Worm (Caenorhabditis elegans) whole organism, L3 larva: ENCODE results near the gene nhr-171.

Experiments used
- ama-1 ChIP-seq: fragments of 150-350 bp; optimal IDR thresholded peaks from 2 replicates; lab custom pipeline; 2018
- elt-2 ChIP-seq: sonication (generic microtip); optimal IDR thresholded peaks from 2 replicates; lab custom pipeline; 2016; ENCODE audit warnings: missing genetic modification reagents, mild to moderate bottlenecking, missing genetic modification characterization, missing compliant biosample characterization
- elt-3 ChIP-seq, 3 experiments: fragments of 150-350 bp in 1 of 3; sonication (generic microtip) in 2 of 3; optimal IDR thresholded peaks; 2 replicates in 2 of 3; 4 replicates in 1 of 3; lab custom pipeline; 2014 to 2017; ENCODE audit warnings: missing biosample characterization in 3 of 3, missing genetic modification characterization in 3 of 3
- fos-1 ChIP-seq: fragments of 150-350 bp; optimal IDR thresholded peaks from 2 replicates; lab custom pipeline; 2014; ENCODE audit warnings: missing biosample characterization, missing genetic modification characterization
- lin-39 ChIP-seq: fragments of 150-350 bp; optimal IDR thresholded peaks from 2 replicates; lab custom pipeline; 2018; ENCODE audit warnings: missing biosample characterization, missing genetic modification reagents, missing genetic modification characterization
- nhr-12 ChIP-seq: fragments of 150-350 bp; optimal IDR thresholded peaks from 2 replicates; lab custom pipeline; 2014; ENCODE audit warnings: missing biosample characterization, missing genetic modification characterization
- nhr-23 ChIP-seq: fragments of 150-350 bp; optimal IDR thresholded peaks from 2 replicates; lab custom pipeline; 2014; ENCODE audit warnings: missing biosample characterization, missing genetic modification reagents, missing genetic modification characterization
- nhr-77 ChIP-seq: fragments of 150-350 bp; optimal IDR thresholded peaks from 2 replicates; lab custom pipeline; 2014; ENCODE audit warnings: missing biosample characterization, missing genetic modification characterization
- pha-4 ChIP-seq: fragments of 150-350 bp; optimal IDR thresholded peaks from 2 replicates; lab custom pipeline; 2014; ENCODE audit warnings: missing biosample characterization, missing genetic modification reagents, missing genetic modification characterization
- skn-1 ChIP-seq: fragments of 150-350 bp; optimal IDR thresholded peaks from 2 replicates; lab custom pipeline; 2014; ENCODE audit warnings: missing biosample characterization, missing genetic modification characterization
- tbx-2 ChIP-seq: sonication (generic microtip); optimal IDR thresholded peaks from 2 replicates; lab custom pipeline; 2016; ENCODE audit warnings: mild to moderate bottlenecking, missing genetic modification characterization, missing compliant biosample characterization
- unc-62 ChIP-seq: fragments of 150-350 bp; sonication (generic microtip); optimal IDR thresholded peaks from 4 replicates; lab custom pipeline; 2014; ENCODE audit warnings: missing biosample characterization, missing genetic modification reagents, missing genetic modification characterization
- zag-1 ChIP-seq: fragments of 150-350 bp; optimal IDR thresholded peaks from 2 replicates; lab custom pipeline; 2014; ENCODE audit warnings: missing biosample characterization, missing genetic modification characterization
- ztf-11 ChIP-seq: fragments of 150-350 bp; optimal IDR thresholded peaks from 2 replicates; lab custom pipeline; 2014; ENCODE audit warnings: missing biosample characterization, missing genetic modification characterization

DNA sequence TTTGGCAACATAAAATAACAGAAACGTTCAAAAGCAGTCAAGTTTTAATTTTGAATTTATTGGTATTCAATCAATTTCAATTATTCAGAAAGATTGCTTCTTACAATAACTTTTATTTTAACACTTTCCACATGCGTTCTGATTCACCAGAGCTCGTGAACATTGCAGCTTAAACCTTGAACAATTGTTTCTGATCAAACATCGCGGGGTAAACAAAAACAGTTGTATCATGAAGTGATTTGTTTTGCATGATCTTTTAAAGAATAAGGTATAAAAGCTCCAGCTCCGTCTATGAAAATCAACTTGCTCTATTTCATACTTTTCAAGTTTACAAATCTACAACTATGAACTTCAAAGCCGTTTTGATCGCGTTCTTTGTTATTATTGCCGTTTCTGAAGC is 11.8 kb downstream of the nhr-171 start, which contains the start of gene C54F6.6:
- no peak for TF ChIP-seq ama-1 (lab: Kevin White, UChicago)
- no peak for TF ChIP-seq ztf-11
- TF ChIP-seq skn-1 (tag; lab: Kevin White, UChicago), result no peak
- TF ChIP-seq unc-62 (GFP tag; lab: Kevin White, UChicago), result no peak
- TF ChIP-seq zag-1 (tag; lab: Kevin White, UChicago), result no peak
- TF ChIP-seq fos-1, result no peak
- TF ChIP-seq nhr-23 (tag; lab: Kevin White, UChicago), result no peak
- no peak for TF ChIP-seq pha-4 (tag; lab: Kevin White, UChicago)
- TF ChIP-seq tbx-2 (tag; lab: Kevin White, UChicago), result no peak
- TF ChIP-seq nhr-77, result no peak
- no peak for TF ChIP-seq elt-2 (tag; lab: Kevin White, UChicago)
- no peak for TF ChIP-seq nhr-12 (tag; lab: Kevin White, UChicago)
- no peak for TF ChIP-seq lin-39 (tag; lab: Kevin White, UChicago)
- no peak for TF ChIP-seq elt-3 (tag; optimal IDR thresholded peaks at IDR 0.05; lab: Kevin White, UChicago)
